Worm (Caenorhabditis elegans) whole organism, young adult: Measurements from ENCODE around the gene ubc-18.

Experiments used
- T07F8.4 ChIP-seq: sonication (generic microtip); optimal IDR thresholded peaks from 2 replicates; lab custom pipeline; 2016; ENCODE audit warnings: mild to moderate bottlenecking, missing genetic modification characterization, moderate library complexity, missing compliant biosample characterization
- bed-2 ChIP-seq: fragments of 200-800 bp; sonication (Bioruptor generic); IDR thresholded peaks from 2 replicates; pipeline ENCODE4 v1.3.6; 2022; ENCODE audit warnings: missing genetic modification reagents, missing genetic modification characterization, missing compliant biosample characterization
- ceh-58 ChIP-seq: fragments of 200-800 bp; sonication (Bioruptor generic); IDR thresholded peaks from 2 replicates; pipeline ENCODE4 v1.3.6; 2022; ENCODE audit warnings: missing genetic modification characterization, missing compliant biosample characterization
- dpl-1 ChIP-seq: fragments of 150-350 bp; optimal IDR thresholded peaks from 2 replicates; lab custom pipeline; 2014; ENCODE audit warnings: missing biosample characterization, missing genetic modification reagents, missing genetic modification characterization
- lag-1 ChIP-seq: fragments of 200-800 bp; sonication (Bioruptor generic); IDR thresholded peaks from 2 replicates; pipeline ENCODE4 v1.3.6; 2022; ENCODE audit warnings: missing genetic modification reagents, missing genetic modification characterization, missing compliant biosample characterization
- mes-4 ChIP-seq: sonication (generic microtip); optimal IDR thresholded peaks from 2 replicates; lab custom pipeline; 2016; ENCODE audit warnings: missing genotype, missing genetic modification characterization, missing compliant biosample characterization
- pha-4 ChIP-seq: fragments of 150-350 bp; sonication (generic microtip); optimal IDR thresholded peaks from 2 replicates; lab custom pipeline; 2014; ENCODE audit warnings: missing biosample characterization, missing genetic modification reagents, missing genetic modification characterization
- snpc-4 ChIP-seq, 5 experiments: fragments of 150-350 bp in 1 of 5; sonication (generic microtip) in 4 of 5; optimal IDR thresholded peaks; 2 replicates each; lab custom pipeline; 2014 to 2018; ENCODE audit warnings: missing genetic modification characterization in 5 of 5, missing biosample characterization in 3 of 5, antibody characterized with exemption in 2 of 5, mild to moderate bottlenecking in 2 of 5, missing compliant biosample characterization in 2 of 5, missing genotype in 2 of 5, moderate library complexity in 2 of 5, missing genetic modification reagents in 1 of 5
- unc-62 ChIP-seq: fragments of 150-350 bp; optimal IDR thresholded peaks from 2 replicates; lab custom pipeline; 2014; ENCODE audit warnings: missing biosample characterization, missing genetic modification reagents, missing genetic modification characterization
- ztf-3 ChIP-seq: fragments of 200-800 bp; sonication (Bioruptor generic); optimal IDR thresholded peaks from 2 replicates; lab custom pipeline; 2018; ENCODE audit warnings: mild to moderate bottlenecking, missing genetic modification characterization, missing compliant biosample characterization

ce11 chrIII:7030044-7030804, 38.1 kb downstream of the ubc-18 start:
- TF ChIP-seq snpc-4 (GFP tag; optimal IDR thresholded peaks at IDR 0.05; lab: Kevin White, UChicago) (peak; percentile 84), snpc-4 (tag; optimal IDR thresholded peaks at IDR 0.05; lab: Kevin White, UChicago) (peak; percentile 91 to 94 (median 92)), mes-4 (tag; lab: Kevin White, UChicago) (peak; percentile 12), bed-2 (no peak), unc-62 (GFP tag; lab: Kevin White, UChicago) (no peak), ztf-3 (GFP tag; lab: Kevin White, UChicago) (no peak), pha-4 (tag; lab: Kevin White, UChicago) (no peak), T07F8.4 (tag; lab: Kevin White, UChicago) (no peak), lag-1 (GFP tag; lab: Robert Waterston, UW) (no peak), dpl-1 (GFP tag; lab: Kevin White, UChicago) (no peak), ceh-58 (GFP tag; lab: Robert Waterston, UW) (no peak)
